Fruit fly (Drosophila melanogaster) whole organism: ENCODE results near the gene CG32639.

Source experiments
- CG8478 ChIP-seq: fragments of >200 bp; optimal IDR thresholded peaks from 2 replicates; lab custom pipeline; 2018; ENCODE audit warnings: inconsistent platforms
- Dll ChIP-seq: fragments of >200 bp; optimal IDR thresholded peaks from 2 replicates; lab custom pipeline; 2017
- EcR ChIP-seq, 2 experiments: fragments of >200 bp; optimal IDR thresholded peaks; 2 replicates each; lab custom pipeline; 2017; ENCODE audit warnings: missing biosample characterization in 2 of 2, missing genetic modification characterization in 2 of 2, missing genetic modification reagents in 2 of 2
- pan ChIP-seq: fragments of >200 bp; optimal IDR thresholded peaks from 2 replicates; lab custom pipeline; 2017
- psq ChIP-seq: fragments of >200 bp; optimal IDR thresholded peaks from 2 replicates; lab custom pipeline; 2017
- usp ChIP-seq: fragments of >200 bp; optimal IDR thresholded peaks from 2 replicates; lab custom pipeline; 2017; ENCODE audit warnings: missing biosample characterization, missing genetic modification characterization, mixed read lengths

CG32639 gene

dm6 chrX:13277148-13277547 is 40.8 kb upstream of the CG32639 start:
- TF ChIP-seq EcR (GFP tag; optimal IDR thresholded peaks at IDR 0.05; lab: Kevin White, UChicago) (no peak), CG8478 (lab: Kevin White, UChicago) (no peak), psq (lab: Kevin White, UChicago) (no peak), pan (lab: Kevin White, UChicago) (no peak)

- TF ChIP-seq CG8478 (lab: Kevin White, UChicago) (no peak), psq (lab: Kevin White, UChicago) (no peak), EcR (GFP tag; optimal IDR thresholded peaks at IDR 0.05; lab: Kevin White, UChicago) (no peak), usp (no peak), Dll (no peak), pan (lab: Kevin White, UChicago) (no peak)
These were observed 40.3 kb upstream of the CG32639 start for dm6 chrX:13276713-13277112.

- TF ChIP-seq EcR (GFP tag; optimal IDR thresholded peaks at IDR 0.05; lab: Kevin White, UChicago) = no peak
- TF ChIP-seq usp = no peak
- TF ChIP-seq psq (lab: Kevin White, UChicago) = no peak
- no peak for TF ChIP-seq CG8478 (lab: Kevin White, UChicago)
- TF ChIP-seq Dll = no peak
- no peak for TF ChIP-seq pan (lab: Kevin White, UChicago)
These were observed 38.8 kb upstream of the CG32639 start for dm6 chrX:13275139-13275538.

- no peak for TF ChIP-seq CG8478 (lab: Kevin White, UChicago)
- TF ChIP-seq EcR (GFP tag; optimal IDR thresholded peaks at IDR 0.05; lab: Kevin White, UChicago) = no peak
- no peak for TF ChIP-seq usp
- TF ChIP-seq Dll = no peak
- TF ChIP-seq pan (lab: Kevin White, UChicago) = no peak
- no peak for TF ChIP-seq psq (lab: Kevin White, UChicago)
These were observed 38.2 kb upstream of the CG32639 start for dm6 chrX:13274429-13275095.

- TF ChIP-seq psq (lab: Kevin White, UChicago) (no peak), usp (no peak), pan (lab: Kevin White, UChicago) (no peak), Dll (no peak), CG8478 (lab: Kevin White, UChicago) (no peak), EcR (GFP tag; optimal IDR thresholded peaks at IDR 0.05; lab: Kevin White, UChicago) (no peak)
These were observed 37.1 kb upstream of the CG32639 start for dm6 chrX:13273417-13273816.

dm6 chrX:13272676-13273233 is 36.4 kb upstream of the CG32639 start:
- TF ChIP-seq usp = no peak
- TF ChIP-seq CG8478 (lab: Kevin White, UChicago) = no peak
- no peak for TF ChIP-seq psq (lab: Kevin White, UChicago)
- no peak for TF ChIP-seq EcR (GFP tag; optimal IDR thresholded peaks at IDR 0.05; lab: Kevin White, UChicago)
- no peak for TF ChIP-seq Dll
- no peak for TF ChIP-seq pan (lab: Kevin White, UChicago)

- TF ChIP-seq EcR (GFP tag; optimal IDR thresholded peaks at IDR 0.05; lab: Kevin White, UChicago) (no peak), usp (no peak), CG8478 (lab: Kevin White, UChicago) (no peak), pan (lab: Kevin White, UChicago) (no peak), psq (lab: Kevin White, UChicago) (no peak)
These were observed 22.3 kb upstream of the CG32639 start, which contains the start of gene comt for dm6 chrX:13258757-13259067. comt (plus strand) TSS chrX:13259021.

dm6 chrX:13258048-13258756 is 21.8 kb upstream of the CG32639 start, which contains the start of the genes mew and CG15742:
mew (minus strand) TSS chrX:13258490.
CG15742 (minus strand) TSS chrX:13258495.
- TF ChIP-seq EcR (GFP tag; optimal IDR thresholded peaks at IDR 0.05; lab: Kevin White, UChicago) (no peak), psq (lab: Kevin White, UChicago) (no peak), pan (lab: Kevin White, UChicago) (no peak)

dm6 chrX:13256967-13257366 is 20.6 kb upstream of the CG32639 start:
- TF ChIP-seq Dll = no peak
- TF ChIP-seq CG8478 (lab: Kevin White, UChicago) = no peak
- no peak for TF ChIP-seq EcR (GFP tag; optimal IDR thresholded peaks at IDR 0.05; lab: Kevin White, UChicago)
- TF ChIP-seq psq (lab: Kevin White, UChicago) = no peak
- TF ChIP-seq usp = no peak
- no peak for TF ChIP-seq pan (lab: Kevin White, UChicago)

- TF ChIP-seq EcR (GFP tag; optimal IDR thresholded peaks at IDR 0.05; lab: Kevin White, UChicago) = no peak
- no peak for TF ChIP-seq Dll
- no peak for TF ChIP-seq usp
- TF ChIP-seq psq (lab: Kevin White, UChicago) = no peak
- TF ChIP-seq pan (lab: Kevin White, UChicago) = no peak
These were observed 18.1 kb upstream of the CG32639 start for dm6 chrX:13254442-13254841.

- no peak for TF ChIP-seq EcR (GFP tag; optimal IDR thresholded peaks at IDR 0.05; lab: Kevin White, UChicago)
- no peak for TF ChIP-seq pan (lab: Kevin White, UChicago)
These were observed 16.8 kb upstream of the CG32639 start for dm6 chrX:13253062-13253724.

- TF ChIP-seq CG8478 (lab: Kevin White, UChicago) (no peak), Dll (no peak), pan (lab: Kevin White, UChicago) (no peak), psq (lab: Kevin White, UChicago) (no peak), usp (no peak), EcR (GFP tag; optimal IDR thresholded peaks at IDR 0.05; lab: Kevin White, UChicago) (no peak)
These were observed 14.9 kb upstream of the CG32639 start for dm6 chrX:13251310-13251709.
